Fruit fly (Drosophila melanogaster) whole organism, adult: ENCODE results near the gene Gclm.

Source experiments
- CG14711 ChIP-seq: fragments of 200-800 bp; sonication (Bioruptor generic); optimal IDR thresholded peaks from 2 replicates; lab custom pipeline; 2018; ENCODE audit warnings: missing biosample characterization, mild to moderate bottlenecking, missing genetic modification characterization, moderate library complexity
- CG5204 ChIP-seq: fragments of 200-800 bp; sonication (Bioruptor generic); optimal IDR thresholded peaks from 2 replicates; lab custom pipeline; 2016; ENCODE audit warnings: missing biosample characterization, missing genetic modification characterization
- Hr96 ChIP-seq: fragments of 200-800 bp; sonication (Bioruptor generic); optimal IDR thresholded peaks from 2 replicates; lab custom pipeline; 2016; ENCODE audit warnings: missing biosample characterization, missing genetic modification characterization
- Mnt ChIP-seq: fragments of 200-800 bp; sonication (Bioruptor generic); optimal IDR thresholded peaks from 2 replicates; lab custom pipeline; 2016; ENCODE audit warnings: missing biosample characterization, mild to moderate bottlenecking, missing genetic modification characterization
- bab1 ChIP-seq: fragments of 200-800 bp; sonication (Bioruptor generic); optimal IDR thresholded peaks from 3 replicates; lab custom pipeline; 2019; ENCODE audit warnings: missing biosample characterization, mild to moderate bottlenecking, missing genetic modification characterization, moderate library complexity
- toe ChIP-seq: fragments of 200-800 bp; sonication (Bioruptor generic); optimal IDR thresholded peaks from 2 replicates; lab custom pipeline; 2016; ENCODE audit warnings: missing biosample characterization, missing genetic modification characterization

DNA sequence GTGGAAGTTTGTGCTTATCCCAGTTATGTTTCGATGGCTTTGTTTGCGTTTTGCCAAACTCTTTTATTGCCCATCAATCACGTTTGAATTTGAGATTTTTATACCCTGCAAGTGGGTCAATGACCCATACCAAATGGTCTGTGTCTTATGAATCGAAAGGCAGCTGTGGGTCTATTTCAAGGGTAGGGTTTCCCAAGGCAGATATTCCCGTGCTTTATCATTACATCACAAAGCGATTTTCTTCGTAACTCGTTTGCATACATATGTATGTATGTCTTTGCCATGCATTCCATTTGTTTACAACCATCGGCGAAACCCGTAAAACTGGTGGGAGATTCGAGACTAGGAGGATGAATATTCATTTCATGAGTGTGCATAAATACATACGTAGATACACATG is 10.9 kb downstream of the Gclm start:
- TF ChIP-seq toe (GFP tag; lab: Kevin White, UChicago) (no peak), bab1 (GFP tag; lab: Kevin White, UChicago) (no peak), CG14711 (no peak), Mnt (GFP tag; lab: Kevin White, UChicago) (no peak), Hr96 (GFP tag; lab: Kevin White, UChicago) (no peak), CG5204 (GFP tag; lab: Kevin White, UChicago) (no peak)
